Worm (Caenorhabditis elegans) whole organism, L4/young adult: ENCODE results near the gene nas-31.
A peak's percentile ranks its signal among the peaks of the same experiment; 100 is the strongest.

Experiments used
- W03F9.2 ChIP-seq: fragments of 150-350 bp; optimal IDR thresholded peaks from 2 replicates; lab custom pipeline; 2014; ENCODE audit warnings: missing biosample characterization, missing genetic modification characterization
- dao-5 ChIP-seq: sonication (generic microtip); optimal IDR thresholded peaks from 2 replicates; lab custom pipeline; 2016; ENCODE audit warnings: missing genotype, missing genetic modification characterization, moderate library complexity, missing compliant biosample characterization
- him-1 ChIP-seq: sonication (generic microtip); optimal IDR thresholded peaks from 2 replicates; lab custom pipeline; 2016; ENCODE audit warnings: missing genotype, missing genetic modification reagents, missing genetic modification characterization, missing compliant biosample characterization

DNA sequence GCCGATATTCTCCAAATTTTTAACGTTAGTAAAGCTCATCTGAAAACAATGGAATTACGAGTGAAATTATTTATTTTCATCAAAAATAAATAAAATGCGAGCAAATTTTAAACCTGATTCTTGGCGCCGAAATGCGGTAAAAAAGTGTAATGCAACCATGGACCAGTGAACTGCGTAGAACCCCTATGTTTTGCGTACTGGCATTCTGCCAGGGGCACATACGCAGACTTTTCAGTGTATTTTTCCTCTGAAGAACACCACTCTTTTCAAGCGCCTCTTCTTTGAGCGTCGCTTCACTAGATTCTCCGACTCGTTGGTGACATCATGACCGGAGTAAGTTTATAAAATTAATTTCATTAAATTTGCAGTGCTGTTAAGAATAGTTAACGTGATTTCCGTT lies 43.9 kb upstream of the nas-31 start, which contains the start of the genes ctf-4 and eef-1G:
- no peak for TF ChIP-seq dao-5
- peak; percentile 89 for TF ChIP-seq him-1
- TF ChIP-seq W03F9.2 (tag; lab: Kevin White, UChicago): peak; percentile 97
